Worm (Caenorhabditis elegans) whole organism, mixed stage, embryonic: ENCODE results near the gene ZK757.10.

Source experiments
- M03D4.4 ChIP-seq: sonication (generic microtip); optimal IDR thresholded peaks from 2 replicates; lab custom pipeline; 2017; ENCODE audit warnings: mild to moderate bottlenecking, missing genetic modification characterization, missing compliant biosample characterization
- bed-3 ChIP-seq: fragments of 200-800 bp; sonication (Bioruptor generic); optimal IDR thresholded peaks from 3 replicates; lab custom pipeline; 2018; ENCODE audit warnings: mild to moderate bottlenecking, missing genetic modification characterization, moderate library complexity, missing compliant biosample characterization
- blmp-1 ChIP-seq: fragments of 150-350 bp; optimal IDR thresholded peaks from 2 replicates; lab custom pipeline; 2014; ENCODE audit warnings: missing biosample characterization, missing genetic modification characterization
- ceh-39 ChIP-seq: fragments of 150-350 bp; optimal IDR thresholded peaks from 2 replicates; lab custom pipeline; 2014; ENCODE audit warnings: missing biosample characterization, missing genetic modification characterization
- ceh-43 ChIP-seq: fragments of 200-800 bp; sonication (Bioruptor generic); optimal IDR thresholded peaks from 2 replicates; lab custom pipeline; 2018; ENCODE audit warnings: mild to moderate bottlenecking, missing genetic modification characterization, moderate library complexity, missing compliant biosample characterization
- ceh-83 ChIP-seq: fragments of 200-800 bp; sonication (Bioruptor generic); optimal IDR thresholded peaks from 2 replicates; lab custom pipeline; 2018; ENCODE audit warnings: mild to moderate bottlenecking, missing genetic modification characterization, missing compliant biosample characterization
- cnd-1 ChIP-seq: fragments of 200-800 bp; sonication (Bioruptor generic); optimal IDR thresholded peaks from 2 replicates; lab custom pipeline; 2018; ENCODE audit warnings: mild to moderate bottlenecking, missing genetic modification characterization, missing compliant biosample characterization
- elt-1 ChIP-seq: sonication (generic microtip); optimal IDR thresholded peaks from 2 replicates; lab custom pipeline; 2017; ENCODE audit warnings: missing genetic modification characterization, mild to moderate bottlenecking, missing compliant biosample characterization, antibody characterized with exemption, moderate library complexity, borderline replicate concordance; ENCODE audit not compliant: insufficient read depth
- elt-3 ChIP-seq: fragments of 150-350 bp; optimal IDR thresholded peaks from 2 replicates; lab custom pipeline; 2014; ENCODE audit warnings: missing biosample characterization, missing genetic modification characterization
- flh-1 ChIP-seq: fragments of 200-800 bp; sonication (Bioruptor generic); optimal IDR thresholded peaks from 2 replicates; lab custom pipeline; 2018; ENCODE audit warnings: mild to moderate bottlenecking, missing genetic modification characterization, moderate library complexity, missing compliant biosample characterization
- ham-2 ChIP-seq: fragments of 200-800 bp; sonication (Bioruptor generic); optimal IDR thresholded peaks from 2 replicates; lab custom pipeline; 2018; ENCODE audit warnings: mild to moderate bottlenecking, missing genetic modification characterization, missing compliant biosample characterization
- hlh-1 ChIP-seq: fragments of 150-350 bp; optimal IDR thresholded peaks from 2 replicates; lab custom pipeline; 2014; ENCODE audit warnings: missing biosample characterization, missing genetic modification reagents, missing genetic modification characterization
- lin-13 ChIP-seq: fragments of 150-350 bp; optimal IDR thresholded peaks from 2 replicates; lab custom pipeline; 2014; ENCODE audit warnings: missing biosample characterization, missing genetic modification characterization
- lin-32 ChIP-seq: fragments of 200-800 bp; sonication (Bioruptor generic); optimal IDR thresholded peaks from 2 replicates; lab custom pipeline; 2018; ENCODE audit warnings: mild to moderate bottlenecking, missing genetic modification characterization, missing compliant biosample characterization
- lsy-2 ChIP-seq: fragments of 150-350 bp; optimal IDR thresholded peaks from 2 replicates; lab custom pipeline; 2014; ENCODE audit warnings: missing biosample characterization, missing genetic modification characterization
- mab-5 ChIP-seq: fragments of 150-350 bp; optimal IDR thresholded peaks from 2 replicates; lab custom pipeline; 2014; ENCODE audit warnings: missing biosample characterization, missing genetic modification characterization
- mep-1 ChIP-seq: fragments of 150-350 bp; optimal IDR thresholded peaks from 2 replicates; lab custom pipeline; 2017; ENCODE audit warnings: missing biosample characterization, missing genetic modification reagents, missing genetic modification characterization, inconsistent platforms
- mls-2 ChIP-seq: sonication (generic microtip); optimal IDR thresholded peaks from 2 replicates; lab custom pipeline; 2016; ENCODE audit warnings: mild to moderate bottlenecking, missing genetic modification characterization, moderate library complexity, missing compliant biosample characterization
- nhr-12 ChIP-seq: fragments of 150-350 bp; optimal IDR thresholded peaks from 2 replicates; lab custom pipeline; 2014; ENCODE audit warnings: missing biosample characterization, missing genetic modification characterization
- nhr-2 ChIP-seq: fragments of 150-350 bp; optimal IDR thresholded peaks from 2 replicates; lab custom pipeline; 2014; ENCODE audit warnings: missing biosample characterization, missing genetic modification characterization
- nhr-237 ChIP-seq: fragments of 150-350 bp; optimal IDR thresholded peaks from 2 replicates; lab custom pipeline; 2014; ENCODE audit warnings: missing biosample characterization, missing genetic modification characterization
- nhr-28 ChIP-seq: fragments of 150-350 bp; optimal IDR thresholded peaks from 2 replicates; lab custom pipeline; 2014; ENCODE audit warnings: missing biosample characterization, missing genetic modification characterization
- nhr-76 ChIP-seq: sonication (generic microtip); optimal IDR thresholded peaks from 2 replicates; lab custom pipeline; 2017; ENCODE audit warnings: missing biosample characterization, missing genetic modification characterization
- pha-4 ChIP-seq: fragments of 150-350 bp; optimal IDR thresholded peaks from 2 replicates; lab custom pipeline; 2018; ENCODE audit warnings: missing biosample characterization, missing genetic modification reagents, missing genetic modification characterization
- sem-2 ChIP-seq: fragments of 200-800 bp; sonication (Bioruptor generic); optimal IDR thresholded peaks from 2 replicates; lab custom pipeline; 2018; ENCODE audit warnings: mild to moderate bottlenecking, missing genetic modification characterization, missing compliant biosample characterization
- snpc-4 ChIP-seq: fragments of 150-350 bp; optimal IDR thresholded peaks from 2 replicates; lab custom pipeline; 2014; ENCODE audit warnings: missing biosample characterization, missing genetic modification characterization
- sptf-1 ChIP-seq: sonication (generic microtip); optimal IDR thresholded peaks from 2 replicates; lab custom pipeline; 2017; ENCODE audit warnings: mild to moderate bottlenecking, missing genetic modification characterization, moderate library complexity, missing compliant biosample characterization
- tbx-8 ChIP-seq: fragments of 200-800 bp; sonication (Bioruptor generic); optimal IDR thresholded peaks from 2 replicates; lab custom pipeline; 2018; ENCODE audit warnings: mild to moderate bottlenecking, missing genetic modification characterization, moderate library complexity, missing compliant biosample characterization
- unc-120 ChIP-seq: sonication (generic microtip); optimal IDR thresholded peaks from 2 replicates; lab custom pipeline; 2017; ENCODE audit warnings: missing genetic modification characterization, missing compliant biosample characterization; ENCODE audit not compliant: poor library complexity, severe bottlenecking
- zip-8 ChIP-seq: fragments of 150-350 bp; optimal IDR thresholded peaks from 2 replicates; lab custom pipeline; 2014; ENCODE audit warnings: missing biosample characterization, missing genetic modification characterization
- ztf-11 ChIP-seq: fragments of 150-350 bp; optimal IDR thresholded peaks from 2 replicates; lab custom pipeline; 2014; ENCODE audit warnings: missing biosample characterization, missing genetic modification characterization

Gene ZK757.10

ce11 chrIII:9876951-9877350, at the start of gene ZK757.10:
Gene ZK757.10, plus strand, starts transcription at chrIII:9877251.
- TF ChIP-seq cnd-1 (tag; lab: Kevin White, UChicago): no peak
- TF ChIP-seq lin-13 (tag; lab: Kevin White, UChicago): no peak
- TF ChIP-seq, all 35 proteins: peak for 0

DNA sequence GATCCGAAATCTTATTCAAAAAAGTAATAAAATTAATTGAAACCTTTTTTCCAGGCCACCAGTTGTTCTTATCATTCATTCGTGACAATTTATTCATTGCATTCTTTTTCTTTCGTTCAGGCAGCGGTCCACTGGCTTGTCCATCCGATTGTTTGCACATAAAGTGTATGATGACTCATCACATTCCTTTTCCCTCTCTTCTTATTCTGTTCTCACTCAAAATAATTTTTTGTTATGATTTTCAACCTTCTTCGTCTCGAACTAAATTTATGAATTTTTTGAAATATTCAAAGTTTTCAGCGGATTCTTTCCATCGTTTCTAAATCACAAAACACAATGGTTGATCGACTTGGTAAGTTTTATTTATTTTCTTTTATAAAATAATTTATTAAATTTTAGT, 46.5 kb upstream of the ZK757.10 start, which contains the start of gene ZK632.12:
Gene ZK632.12 (plus strand): TSS at position 301 of the 400 bp plus-strand sequence.
- no peak for TF ChIP-seq unc-120 (tag; lab: Kevin White, UChicago)

DNA sequence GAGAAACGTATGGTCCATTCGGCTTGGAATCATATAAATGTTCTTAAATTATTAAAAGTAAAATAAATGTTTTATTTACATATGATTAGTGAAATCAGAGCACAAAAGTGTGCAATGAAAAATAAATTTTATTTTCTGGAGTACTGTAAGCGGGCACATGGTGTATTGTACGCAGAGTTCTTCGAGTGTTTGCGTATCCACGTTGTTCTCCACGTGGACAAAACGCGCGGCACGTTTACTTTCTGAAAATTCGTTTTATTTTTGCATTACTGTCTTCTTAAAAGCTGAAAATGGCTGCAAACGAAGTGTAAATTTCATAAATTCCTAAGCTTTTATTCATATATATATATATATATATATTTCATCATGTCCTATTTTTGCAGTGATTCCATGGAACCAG, 44.5 kb upstream of the ZK757.10 start:
- TF ChIP-seq ceh-39 (no peak), nhr-76 (tag; lab: Kevin White, UChicago) (no peak), ham-2 (GFP tag; lab: Kevin White, UChicago) (no peak), lsy-2 (tag; lab: Kevin White, UChicago) (no peak), ztf-11 (tag; lab: Kevin White, UChicago) (no peak), mep-1 (no peak), nhr-28 (tag; lab: Kevin White, UChicago) (no peak), pha-4 (tag; lab: Kevin White, UChicago) (no peak), tbx-8 (GFP tag; lab: Kevin White, UChicago) (no peak), snpc-4 (tag; lab: Kevin White, UChicago) (no peak)

- no peak for TF ChIP-seq lsy-2 (tag; lab: Kevin White, UChicago)
- TF ChIP-seq sem-2 (GFP tag; lab: Kevin White, UChicago): no peak
- TF ChIP-seq ham-2 (GFP tag; lab: Kevin White, UChicago): no peak
- TF ChIP-seq unc-120 (tag; lab: Kevin White, UChicago): no peak
- TF ChIP-seq cnd-1 (tag; lab: Kevin White, UChicago): no peak
- no peak for TF ChIP-seq ztf-11 (tag; lab: Kevin White, UChicago)
- no peak for TF ChIP-seq elt-1 (tag; lab: Kevin White, UChicago)
- no peak for TF ChIP-seq ceh-43 (GFP tag; lab: Kevin White, UChicago)
- TF ChIP-seq blmp-1 (tag; lab: Kevin White, UChicago): no peak
- TF ChIP-seq pha-4 (tag; lab: Kevin White, UChicago): no peak
- no peak for TF ChIP-seq ceh-83
- TF ChIP-seq M03D4.4 (tag; lab: Kevin White, UChicago): no peak
- TF ChIP-seq nhr-76 (tag; lab: Kevin White, UChicago): no peak
- TF ChIP-seq mep-1: no peak
- no peak for TF ChIP-seq hlh-1 (tag; lab: Kevin White, UChicago)
- TF ChIP-seq snpc-4 (tag; lab: Kevin White, UChicago): no peak
- no peak for TF ChIP-seq lin-32 (GFP tag; lab: Kevin White, UChicago)
- TF ChIP-seq lin-13 (tag; lab: Kevin White, UChicago): no peak
- TF ChIP-seq mab-5 (tag; lab: Kevin White, UChicago): no peak
- no peak for TF ChIP-seq bed-3
- TF ChIP-seq, all 35 proteins: peak for 0
Observed at ce11 chrIII:9834888-9835287, 42.2 kb upstream of the ZK757.10 start, which contains the start of gene K11H3.8. Gene K11H3.8, plus strand, starts transcription at chrIII:9835188.

DNA sequence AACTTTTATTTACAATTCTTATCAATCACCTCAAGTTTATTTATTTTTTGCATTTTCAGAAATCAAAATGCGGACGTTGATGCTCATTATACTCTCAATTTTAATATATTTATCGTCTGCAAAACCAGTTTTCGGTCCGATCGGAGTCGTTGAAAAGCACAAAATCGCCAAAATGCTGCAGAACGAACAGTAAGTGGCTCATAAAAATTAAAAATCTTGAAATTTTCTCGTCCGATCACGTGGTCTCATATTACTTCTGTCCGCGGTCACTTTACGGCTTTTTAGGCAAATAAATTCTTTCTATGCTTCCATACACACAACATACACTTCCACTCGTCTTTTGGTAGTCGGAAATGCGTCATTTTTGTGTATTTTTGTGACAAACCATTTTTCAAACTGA, 33.3 kb upstream of the ZK757.10 start, which contains the start of gene K11H3.5:
Gene K11H3.5 (plus strand): TSS at position 54 of the 400 bp plus-strand sequence.
- no peak for TF ChIP-seq ceh-83
- no peak for TF ChIP-seq nhr-2 (tag; lab: Kevin White, UChicago)
- no peak for TF ChIP-seq ceh-43 (GFP tag; lab: Kevin White, UChicago)
- TF ChIP-seq elt-1 (tag; lab: Kevin White, UChicago): no peak
- TF ChIP-seq cnd-1 (tag; lab: Kevin White, UChicago): no peak
- TF ChIP-seq nhr-237 (tag; lab: Kevin White, UChicago): no peak
- TF ChIP-seq hlh-1 (tag; lab: Kevin White, UChicago): no peak
- TF ChIP-seq ztf-11 (tag; lab: Kevin White, UChicago): no peak
- no peak for TF ChIP-seq elt-3 (tag; lab: Kevin White, UChicago)
- no peak for TF ChIP-seq sptf-1 (tag; lab: Kevin White, UChicago)
- TF ChIP-seq, all 35 proteins: peak for 0

ce11 chrIII:9846093-9846492, 31.0 kb upstream of the ZK757.10 start, which contains the start of gene K11H3.2:
Gene K11H3.2, plus strand, starts transcription at chrIII:9846393.
- no peak for TF ChIP-seq mls-2
- TF ChIP-seq elt-1 (tag; lab: Kevin White, UChicago): no peak
- TF ChIP-seq ztf-11 (tag; lab: Kevin White, UChicago): no peak
- no peak for TF ChIP-seq ceh-83
- TF ChIP-seq zip-8 (tag; lab: Kevin White, UChicago): no peak
- TF ChIP-seq ceh-39: no peak
- no peak for TF ChIP-seq blmp-1 (tag; lab: Kevin White, UChicago)
- TF ChIP-seq nhr-12 (tag; lab: Kevin White, UChicago): no peak
- no peak for TF ChIP-seq flh-1 (GFP tag; lab: Kevin White, UChicago)
- TF ChIP-seq lin-13 (tag; lab: Kevin White, UChicago): no peak
- no peak for TF ChIP-seq nhr-2 (tag; lab: Kevin White, UChicago)
